Fruit fly (Drosophila melanogaster): Measurements from ENCODE around the gene Tim9a.
A peak's percentile ranks its signal among the peaks of the same experiment; 100 is the strongest.

The Tim9a gene

dm6 chrX:13370826-13371703, 13.9 kb upstream of the Tim9a start (continued):
- TF ChIP-seq CG6854 (GFP tag; optimal IDR thresholded peaks at IDR 0.05), result no peak
- peak; percentile 42 for TF ChIP-seq stwl (tag; optimal IDR thresholded peaks at IDR 0.05)
- TF ChIP-seq CG7987 (GFP tag; optimal IDR thresholded peaks at IDR 0.05), result no peak
- peak in 1 of 2 experiments; percentile 3 for TF ChIP-seq crp (GFP tag; optimal IDR thresholded peaks at IDR 0.05)
- TF ChIP-seq Xrp1 (GFP tag; IDR thresholded peaks at IDR 0.05), result no peak
- no peak for TF ChIP-seq CG15479 (GFP tag; optimal IDR thresholded peaks at IDR 0.05)
- TF ChIP-seq ATbp (GFP tag; optimal IDR thresholded peaks at IDR 0.05), result no peak
- TF ChIP-seq usp (GFP tag; optimal IDR thresholded peaks at IDR 0.05), result no peak
- TF ChIP-seq cg (GFP tag; optimal IDR thresholded peaks at IDR 0.05), result peak; percentile 80
- TF ChIP-seq Rfx (GFP tag; IDR thresholded peaks at IDR 0.05), result peak; percentile 60
- TF ChIP-seq nerfin-2 (GFP tag; IDR thresholded peaks at IDR 0.05; ENCODE audit: partially characterized antibody), result peak; percentile 62
- TF ChIP-seq aop (GFP tag; IDR thresholded peaks at IDR 0.05), result no peak
- TF ChIP-seq sens-2 (GFP tag; IDR thresholded peaks at IDR 0.05), result no peak
- peak; percentile 28; the same call in 1 of the 2 replicates for TF ChIP-seq sob (GFP tag; IDR thresholded peaks at IDR 0.05)
- no peak for TF ChIP-seq schlank (tag; optimal IDR thresholded peaks at IDR 0.05)
- peak; percentile 81 for TF ChIP-seq onecut (GFP tag; IDR thresholded peaks at IDR 0.05)
- TF ChIP-seq sd (tag; optimal IDR thresholded peaks at IDR 0.05), result peak; percentile 7
- no peak for TF ChIP-seq otp (GFP tag; IDR thresholded peaks at IDR 0.05)
- TF ChIP-seq CG7928 (GFP tag; optimal IDR thresholded peaks at IDR 0.05), result peak; percentile 93
- TF ChIP-seq CG1529 (GFP tag; optimal IDR thresholded peaks at IDR 0.05), result no peak
- TF ChIP-seq abd-A (tag; optimal IDR thresholded peaks at IDR 0.05), result no peak
- TF ChIP-seq Max (GFP tag; optimal IDR thresholded peaks at IDR 0.05), result no peak
- no peak for TF ChIP-seq dati (GFP tag; IDR thresholded peaks at IDR 0.05)
- TF ChIP-seq CG7839 (tag; optimal IDR thresholded peaks at IDR 0.05), result no peak
- no peak for TF ChIP-seq CG8944 (GFP tag; optimal IDR thresholded peaks at IDR 0.05)
- TF ChIP-seq bigmax (GFP tag; optimal IDR thresholded peaks at IDR 0.05), result no peak
- TF ChIP-seq Pdp1 (GFP tag; optimal IDR thresholded peaks at IDR 0.05), result peak; percentile 9 to 45
- no peak for TF ChIP-seq CG9876 (GFP tag; optimal IDR thresholded peaks at IDR 0.05)
- TF ChIP-seq sqz (GFP tag; optimal IDR thresholded peaks at IDR 0.05), result peak; percentile 56
- peak; percentile 4 for TF ChIP-seq unpg (GFP tag; optimal IDR thresholded peaks at IDR 0.05)
- TF ChIP-seq Myb (GFP tag; optimal IDR thresholded peaks at IDR 0.05), result peak; percentile 53
- peak; percentile 73 for TF ChIP-seq sna (GFP tag; IDR thresholded peaks at IDR 0.05; ENCODE audit: partially characterized antibody)
- TF ChIP-seq CG13624 (GFP tag; optimal IDR thresholded peaks at IDR 0.05), result peak; percentile 40
- TF ChIP-seq klu (GFP tag; IDR thresholded peaks at IDR 0.05), result no peak
- TF ChIP-seq row (GFP tag; IDR thresholded peaks at IDR 0.05), result peak; percentile 57
- no peak for TF ChIP-seq CG11696 (GFP tag; IDR thresholded peaks at IDR 0.05)
- no peak for TF ChIP-seq salm (tag; optimal IDR thresholded peaks at IDR 0.05)
- no peak for TF ChIP-seq Fer3 (tag; optimal IDR thresholded peaks at IDR 0.05)
- peak; percentile 53 for TF ChIP-seq CG16813 (GFP tag; IDR thresholded peaks at IDR 0.05; ENCODE audit: partially characterized antibody)
- TF ChIP-seq D19A (tag; optimal IDR thresholded peaks at IDR 0.05), result no peak
- TF ChIP-seq p53 (GFP tag; optimal IDR thresholded peaks at IDR 0.05), result no peak
- no peak for TF ChIP-seq kni (GFP tag; optimal IDR thresholded peaks at IDR 0.05)
- no peak for TF ChIP-seq pfk (GFP tag; optimal IDR thresholded peaks at IDR 0.05)
- TF ChIP-seq Fer1 (GFP tag; optimal IDR thresholded peaks at IDR 0.05), result no peak
- TF ChIP-seq CG32767 (GFP tag; IDR thresholded peaks at IDR 0.05), result no peak
- TF ChIP-seq CG6683 (GFP tag; optimal IDR thresholded peaks at IDR 0.05), result no peak
- no peak for TF ChIP-seq luna (GFP tag; optimal IDR thresholded peaks at IDR 0.05)
- TF ChIP-seq CG9797 (GFP tag; optimal IDR thresholded peaks at IDR 0.05), result no peak
- TF ChIP-seq CG4854 (GFP tag; optimal IDR thresholded peaks at IDR 0.05), result no peak
